Worm (Caenorhabditis elegans) whole organism, L2 larva: ENCODE measurements around the gene srw-54.
"Not testable (repeated sequence)": the region's sequence is repeated elsewhere in the genome, so short reads cannot be mapped to it uniquely, and the experiment has no call there.

Experiments used
- ama-1 ChIP-seq: fragments of 150-350 bp; optimal IDR thresholded peaks from 2 replicates; lab custom pipeline; 2018; ENCODE audit warnings: inconsistent platforms
- egl-27 ChIP-seq: sonication (generic microtip); optimal IDR thresholded peaks from 3 replicates; lab custom pipeline; 2017; ENCODE audit warnings: missing biosample characterization, missing genetic modification reagents, missing genetic modification characterization
- fos-1 ChIP-seq: fragments of 150-350 bp; optimal IDR thresholded peaks from 2 replicates; lab custom pipeline; 2014; ENCODE audit warnings: missing biosample characterization, missing genetic modification characterization
- lsy-2 ChIP-seq, 2 experiments: fragments of 150-350 bp in 1 of 2; sonication (generic microtip) in 1 of 2; optimal IDR thresholded peaks; 2 replicates each; lab custom pipeline; 2014 to 2017; ENCODE audit warnings: missing biosample characterization in 2 of 2, missing genetic modification characterization in 2 of 2
- nhr-77 ChIP-seq: fragments of 150-350 bp; optimal IDR thresholded peaks from 2 replicates; lab custom pipeline; 2014; ENCODE audit warnings: missing biosample characterization, missing genetic modification characterization
- snpc-4 ChIP-seq: fragments of 150-350 bp; optimal IDR thresholded peaks from 2 replicates; lab custom pipeline; 2014; ENCODE audit warnings: missing biosample characterization, missing genetic modification characterization
- zag-1 ChIP-seq: fragments of 150-350 bp; optimal IDR thresholded peaks from 2 replicates; lab custom pipeline; 2014; ENCODE audit warnings: missing biosample characterization, missing genetic modification characterization
- ztf-11 ChIP-seq: sonication (generic microtip); optimal IDR thresholded peaks from 2 replicates; lab custom pipeline; 2017; ENCODE audit warnings: missing biosample characterization, missing genetic modification characterization
- ztf-4 ChIP-seq: fragments of 150-350 bp; optimal IDR thresholded peaks from 2 replicates; lab custom pipeline; 2014; ENCODE audit warnings: missing biosample characterization, missing genetic modification characterization

DNA sequence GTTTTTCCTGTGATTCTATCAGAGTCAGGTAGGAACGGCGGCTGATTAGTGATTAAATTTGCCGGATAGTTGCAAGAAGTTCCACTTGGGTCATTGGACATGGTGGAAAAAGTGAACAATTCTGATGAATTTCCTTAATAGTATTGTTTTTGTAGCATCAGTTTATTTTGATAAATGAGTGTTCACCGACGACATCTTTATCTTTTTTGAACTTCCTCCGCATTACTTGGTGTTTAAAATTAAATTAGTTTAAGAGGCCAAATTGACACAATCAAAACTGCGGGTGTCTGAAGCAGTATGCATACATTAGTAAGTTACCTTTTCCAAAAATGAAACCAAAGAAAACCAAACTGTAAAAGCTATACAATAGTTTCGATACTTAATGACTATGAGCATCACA, 38.1 kb downstream of the srw-54 start, which contains the start of gene W06G6.11:
- TF ChIP-seq ztf-11; zag-1 (tag; lab: Kevin White, UChicago); ama-1 (lab: Kevin White, UChicago); ztf-4 (tag; lab: Kevin White, UChicago); snpc-4 (tag; lab: Kevin White, UChicago); lsy-2 (tag; optimal IDR thresholded peaks at IDR 0.05; lab: Kevin White, UChicago); egl-27 (tag; lab: Kevin White, UChicago); fos-1 (tag; lab: Kevin White, UChicago); nhr-77 (tag; lab: Kevin White, UChicago): not testable (repeated sequence)
